Fruit fly (Drosophila melanogaster): ENCODE measurements around the gene Dci.

Dci gene

DNA sequence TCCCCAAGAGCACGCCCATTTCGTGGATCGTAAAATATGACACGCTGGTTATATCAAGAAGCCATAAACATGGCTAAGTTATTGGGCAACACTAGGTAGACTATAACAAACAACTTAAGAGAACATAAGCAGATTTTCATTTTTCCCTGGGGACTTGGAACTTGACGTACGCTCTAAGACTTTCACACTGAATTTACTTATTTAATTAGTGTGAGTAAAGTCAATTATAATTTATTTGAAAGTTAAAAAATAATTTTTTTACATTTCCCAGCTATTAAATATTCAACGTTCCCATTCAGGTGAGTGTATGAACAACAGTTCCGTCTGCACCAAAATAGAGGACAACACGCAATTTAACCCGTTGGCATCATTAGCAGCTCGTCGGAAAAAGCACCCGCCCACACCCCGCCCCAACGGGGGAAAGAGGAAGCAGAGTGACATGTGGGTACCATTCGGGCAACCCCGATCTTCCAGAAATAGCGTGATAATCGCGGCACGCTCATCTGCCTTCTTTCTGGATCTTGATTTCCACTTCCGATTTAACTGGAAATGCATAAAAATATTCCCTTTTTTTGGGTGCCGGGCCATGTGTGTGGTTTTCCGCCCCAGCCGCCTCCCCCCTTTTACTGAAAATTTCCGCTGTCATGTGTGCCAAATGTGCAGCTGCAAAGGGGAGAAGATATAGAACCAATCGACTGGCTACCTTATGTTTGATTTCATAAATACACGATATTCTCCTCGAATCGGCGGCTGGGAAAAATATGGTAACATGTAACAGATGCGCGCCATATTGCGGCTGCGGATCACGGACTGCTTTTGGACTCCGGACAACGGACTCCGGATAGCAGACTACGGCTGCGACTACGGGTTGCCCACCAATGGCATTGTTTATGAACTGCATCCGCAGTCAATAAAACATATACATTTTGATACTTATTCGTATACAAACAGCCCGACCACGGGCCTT, 35.6 kb upstream of the Dci start (continued):
- TF ChIP-seq CG1233 (GFP tag; optimal IDR thresholded peaks at IDR 0.05) (peak; percentile 20), row (GFP tag; IDR thresholded peaks at IDR 0.05) (peak; percentile 74), tap (tag; optimal IDR thresholded peaks at IDR 0.05) (peak; percentile 38), lmd (GFP tag; IDR thresholded peaks at IDR 0.05) (peak; percentile 58), CG17359 (tag; optimal IDR thresholded peaks at IDR 0.05) (peak; percentile 64), E2f1 (GFP tag; IDR thresholded peaks at IDR 0.05) (peak; percentile 63), Sox102F (GFP tag; optimal IDR thresholded peaks at IDR 0.05) (peak; percentile 64), CG12155 (GFP tag; optimal IDR thresholded peaks at IDR 0.05) (no peak), Optix (GFP tag; IDR thresholded peaks at IDR 0.05) (0 out of 3 replicates have a peak, but pooled peaks have one; percentile 18), CG4328 (GFP tag; optimal IDR thresholded peaks at IDR 0.05) (peak; percentile 15), Hmx (GFP tag; optimal IDR thresholded peaks at IDR 0.05) (no peak), CG11504 (tag; optimal IDR thresholded peaks at IDR 0.05) (peak; percentile 53), gfzf (GFP tag; optimal IDR thresholded peaks at IDR 0.05) (no peak), Ptx1 (GFP tag; IDR thresholded peaks at IDR 0.05) (peak; percentile 53), CG17328 (GFP tag; IDR thresholded peaks at IDR 0.05) (peak; percentile 57), hkb (optimal IDR thresholded peaks at IDR 0.05) (no peak), hkb (GFP tag; IDR thresholded peaks at IDR 0.05) (peak; percentile 40; the same call in 1 of the 2 replicates), p53 (GFP tag; optimal IDR thresholded peaks at IDR 0.05) (no peak), CG31224 (GFP tag; IDR thresholded peaks at IDR 0.05) (peak; percentile 33; the same call in 1 of the 2 replicates), CG32772 (GFP tag; IDR thresholded peaks at IDR 0.05) (peak; percentile 72), Ssrp (tag; optimal IDR thresholded peaks at IDR 0.05) (peak; percentile 49), ap (GFP tag; IDR thresholded peaks at IDR 0.05) (0 out of 2 replicates have a peak, but pooled peaks have one; percentile 33), chif (GFP tag; optimal IDR thresholded peaks at IDR 0.05) (no peak), Rfx (GFP tag; IDR thresholded peaks at IDR 0.05) (peak; percentile 47), Jarid2 (GFP tag; optimal IDR thresholded peaks at IDR 0.05) (no peak), Xrp1 (GFP tag; IDR thresholded peaks at IDR 0.05) (peak; percentile 51; the same call in 1 of the 2 replicates), esg (GFP tag; conservative IDR thresholded peaks at IDR 0.05) (peak; percentile 51), CG3163 (GFP tag; optimal IDR thresholded peaks at IDR 0.05) (no peak), Fer3 (tag; optimal IDR thresholded peaks at IDR 0.05) (peak; percentile 4), ATbp (GFP tag; optimal IDR thresholded peaks at IDR 0.05) (peak; percentile 48), CG10959 (GFP tag; IDR thresholded peaks at IDR 0.05) (no peak), prd (optimal IDR thresholded peaks at IDR 0.05) (no peak), prd (GFP tag; IDR thresholded peaks at IDR 0.05) (peak; percentile 64; the same call in 2 of the 3 replicates), CG4617 (GFP tag; optimal IDR thresholded peaks at IDR 0.05; ENCODE audit: borderline replicate concordance) (no peak), CG10979 (tag; optimal IDR thresholded peaks at IDR 0.05) (peak; percentile 19), dimm (GFP tag; IDR thresholded peaks at IDR 0.05) (peak; percentile 44; the same call in 1 of the 2 replicates), CG11695 (GFP tag; IDR thresholded peaks at IDR 0.05) (peak; percentile 39; the same call in 1 of the 3 replicates), az2 (GFP tag; optimal IDR thresholded peaks at IDR 0.05) (peak; percentile 29), CG3847 (GFP tag; IDR thresholded peaks at IDR 0.05) (peak; percentile 56), tgo (GFP tag; IDR thresholded peaks at IDR 0.05) (peak; percentile 59; the same call in 2 of the 3 replicates), CG11398 (GFP tag; optimal IDR thresholded peaks at IDR 0.05) (no peak), Nf-YA (GFP tag; IDR thresholded peaks at IDR 0.05) (peak; percentile 44; the same call in 1 of the 2 replicates), NfI (GFP tag; optimal IDR thresholded peaks at IDR 0.05) (peak; percentile 40), pan (optimal IDR thresholded peaks at IDR 0.05) (no peak), pan (GFP tag; optimal IDR thresholded peaks at IDR 0.05 in 1 of 2, IDR thresholded peaks at IDR 0.05 in 1 of 2) (peak in 1 of 2 experiments; percentile 67), CG12769 (tag; optimal IDR thresholded peaks at IDR 0.05) (peak; percentile 64), al (GFP tag; IDR thresholded peaks at IDR 0.05) (0 out of 2 replicates have a peak, but pooled peaks have one; percentile 28), ewg (GFP tag; optimal IDR thresholded peaks at IDR 0.05) (peak; percentile 22), vvl (GFP tag; IDR thresholded peaks at IDR 0.05) (peak; percentile 55)

Data from whole organism, embryonic.